Worm (Caenorhabditis elegans): ENCODE results near the gene athp-2.

- no peak for TF ChIP-seq lim-7 (GFP tag; IDR thresholded peaks at IDR 0.05)
- TF ChIP-seq vab-7 (GFP tag; IDR thresholded peaks at IDR 0.05): no peak
- TF ChIP-seq nhr-102 (tag; optimal IDR thresholded peaks at IDR 0.05): no peak
- no peak for TF ChIP-seq php-3 (GFP tag; IDR thresholded peaks at IDR 0.05)
- no peak for TF ChIP-seq lir-3 (tag; optimal IDR thresholded peaks at IDR 0.05)
- no peak for TF ChIP-seq unc-62 (GFP tag; optimal IDR thresholded peaks at IDR 0.05 in 1 of 2)
- TF ChIP-seq unc-62 (tag; optimal IDR thresholded peaks at IDR 0.05): no peak
- TF ChIP-seq snpc-4 (tag; optimal IDR thresholded peaks at IDR 0.05): no peak
- TF ChIP-seq lin-13 (GFP tag; optimal IDR thresholded peaks at IDR 0.05): no peak
- TF ChIP-seq fkh-10 (GFP tag; optimal IDR thresholded peaks at IDR 0.05): no peak
- TF ChIP-seq unc-39 (tag; optimal IDR thresholded peaks at IDR 0.05): no peak
- no peak for TF ChIP-seq R02D3.7 (tag; optimal IDR thresholded peaks at IDR 0.05)
- TF ChIP-seq zfp-3 (GFP tag; conservative IDR thresholded peaks at IDR 0.05): no peak
- no peak for TF ChIP-seq fos-1 (tag; optimal IDR thresholded peaks at IDR 0.05)
- TF ChIP-seq pha-4 (GFP tag; IDR thresholded peaks at IDR 0.05): no peak
- TF ChIP-seq pha-4 (tag; optimal IDR thresholded peaks at IDR 0.05): no peak
These were observed 19.2 kb downstream of the athp-2 start for ce11 chrII:4359219-4359618.

Measured in whole organism, L4 larva.